Fruit fly (Drosophila melanogaster): ENCODE measurements around the gene pum.

The pum gene

dm6 chr3R:9250868-9251267, 13.4 kb upstream of the pum start (continued):
- peak; percentile 84 for TF ChIP-seq Drgx (GFP tag; IDR thresholded peaks at IDR 0.05)
- TF ChIP-seq chif (GFP tag; optimal IDR thresholded peaks at IDR 0.05): peak in 1 of 2 experiments; percentile 23
- peak; percentile 37 for TF ChIP-seq CG30403 (GFP tag; optimal IDR thresholded peaks at IDR 0.05)
- TF ChIP-seq ranshi (GFP tag; IDR thresholded peaks at IDR 0.05): peak; percentile 42; the same call in 1 of the 2 replicates
- no peak for TF ChIP-seq ase (GFP tag; IDR thresholded peaks at IDR 0.05)
- peak; percentile 36; the same call in 1 of the 3 replicates for TF ChIP-seq gce (GFP tag; IDR thresholded peaks at IDR 0.05)
- no peak for TF ChIP-seq tx (GFP tag; optimal IDR thresholded peaks at IDR 0.05)
- TF ChIP-seq E2f1 (GFP tag; IDR thresholded peaks at IDR 0.05): peak; percentile 35; the same call in 1 of the 2 replicates
- no peak for TF ChIP-seq CG12744 (GFP tag; optimal IDR thresholded peaks at IDR 0.05)
- TF ChIP-seq CG15601 (tag; optimal IDR thresholded peaks at IDR 0.05): no peak
- peak; percentile 39 for TF ChIP-seq tin (GFP tag; optimal IDR thresholded peaks at IDR 0.05)
- TF ChIP-seq unpg (GFP tag; optimal IDR thresholded peaks at IDR 0.05): peak; percentile 30
- TF ChIP-seq tgo (GFP tag; IDR thresholded peaks at IDR 0.05): peak; percentile 24; the same call in 1 of the 3 replicates
- TF ChIP-seq ara (GFP tag; IDR thresholded peaks at IDR 0.05): peak; percentile 59; the same call in 1 of the 2 replicates
- TF ChIP-seq CG4360 (GFP tag; IDR thresholded peaks at IDR 0.05): 0 out of 2 replicates have a peak, but pooled peaks have one; percentile 11
- peak; percentile 25 for TF ChIP-seq CG8388 (GFP tag; optimal IDR thresholded peaks at IDR 0.05)
- TF ChIP-seq zen2 (GFP tag; IDR thresholded peaks at IDR 0.05; ENCODE audit: partially characterized antibody): no peak
- TF ChIP-seq CG30431 (GFP tag; optimal IDR thresholded peaks at IDR 0.05): peak; percentile 35
- TF ChIP-seq trem (tag; optimal IDR thresholded peaks at IDR 0.05): peak; percentile 6
- 0 out of 2 replicates have a peak, but pooled peaks have one; percentile 45 for TF ChIP-seq CG4730 (GFP tag; IDR thresholded peaks at IDR 0.05)
- peak in 1 of 2 experiments; percentile 33 for TF ChIP-seq dpn (GFP tag; optimal IDR thresholded peaks at IDR 0.05)
- TF ChIP-seq CG5180 (GFP tag; optimal IDR thresholded peaks at IDR 0.05): no peak
- 0 out of 3 replicates have a peak, but pooled peaks have one; percentile 61 for TF ChIP-seq zfh1 (GFP tag; IDR thresholded peaks at IDR 0.05)
- peak; percentile 78 for TF ChIP-seq sens (GFP tag)
- TF ChIP-seq bsh (GFP tag; optimal IDR thresholded peaks at IDR 0.05): peak; percentile 53 to 56
- TF ChIP-seq Fer1 (GFP tag; optimal IDR thresholded peaks at IDR 0.05): no peak
- no peak for TF ChIP-seq CG9817 (tag; optimal IDR thresholded peaks at IDR 0.05)
- TF ChIP-seq dmrt11E (tag; optimal IDR thresholded peaks at IDR 0.05): peak; percentile 51
- TF ChIP-seq CG2199 (GFP tag; IDR thresholded peaks at IDR 0.05): no peak
- TF ChIP-seq sisA (GFP tag; IDR thresholded peaks at IDR 0.05): peak; percentile 27; the same call in 1 of the 2 replicates
- peak; percentile 52 for TF ChIP-seq vvl (GFP tag; IDR thresholded peaks at IDR 0.05)
- TF ChIP-seq row (GFP tag; IDR thresholded peaks at IDR 0.05): peak; percentile 53
- no peak for TF ChIP-seq slou (GFP tag; optimal IDR thresholded peaks at IDR 0.05)
- peak; percentile 11 for TF ChIP-seq chn (GFP tag; optimal IDR thresholded peaks at IDR 0.05)
- TF ChIP-seq CG31224 (GFP tag; IDR thresholded peaks at IDR 0.05): 0 out of 2 replicates have a peak, but pooled peaks have one; percentile 7
- TF ChIP-seq Sox102F (GFP tag; optimal IDR thresholded peaks at IDR 0.05): peak; percentile 51
- peak; percentile 52; the same call in 1 of the 2 replicates for TF ChIP-seq CG6689 (GFP tag; IDR thresholded peaks at IDR 0.05)
- peak; percentile 25 for TF ChIP-seq CG17385 (GFP tag; optimal IDR thresholded peaks at IDR 0.05)
- no peak for TF ChIP-seq CG11085 (GFP tag; IDR thresholded peaks at IDR 0.05)
- TF ChIP-seq Ada2b (GFP tag; IDR thresholded peaks at IDR 0.05): peak; percentile 30; the same call in 1 of the 2 replicates
- TF ChIP-seq pnt (GFP tag; optimal IDR thresholded peaks at IDR 0.05): peak; percentile 8
- TF ChIP-seq dati (GFP tag; IDR thresholded peaks at IDR 0.05): no peak
- peak; percentile 27 for TF ChIP-seq CG2875 (GFP tag; optimal IDR thresholded peaks at IDR 0.05)
- peak; percentile 15 for TF ChIP-seq Oli (tag; optimal IDR thresholded peaks at IDR 0.05)
- peak; percentile 57; the same call in 1 of the 2 replicates for TF ChIP-seq HLH3B (GFP tag; IDR thresholded peaks at IDR 0.05)
- TF ChIP-seq CG4424 (GFP tag; optimal IDR thresholded peaks at IDR 0.05): peak; percentile 10
- TF ChIP-seq CG10654 (GFP tag; optimal IDR thresholded peaks at IDR 0.05): peak; percentile 0
- no peak for TF ChIP-seq Dfd (GFP tag; optimal IDR thresholded peaks at IDR 0.05)
- no peak; the same call in 1 of the 2 replicates for TF ChIP-seq Rx (GFP tag; IDR thresholded peaks at IDR 0.05)
- 0 out of 2 replicates have a peak, but pooled peaks have one; percentile 22 for TF ChIP-seq Rfx (GFP tag; IDR thresholded peaks at IDR 0.05)
- TF ChIP-seq CG17829 (tag; optimal IDR thresholded peaks at IDR 0.05): peak; percentile 39
